Worm (Caenorhabditis elegans) whole organism, L2 larva: Measurements from ENCODE around the gene srx-34.

Source experiments
- alr-1 ChIP-seq: fragments of 150-350 bp; optimal IDR thresholded peaks from 2 replicates; lab custom pipeline; 2014; ENCODE audit warnings: missing biosample characterization, missing genetic modification characterization
- ama-1 ChIP-seq: fragments of 150-350 bp; optimal IDR thresholded peaks from 2 replicates; lab custom pipeline; 2018; ENCODE audit warnings: inconsistent platforms
- mbf-1 ChIP-seq: sonication (generic microtip); optimal IDR thresholded peaks from 2 replicates; lab custom pipeline; 2017; ENCODE audit warnings: missing biosample characterization, missing genetic modification characterization
- mdl-1 ChIP-seq, 2 experiments: fragments of 150-350 bp in 1 of 2; sonication (generic microtip) in 1 of 2; optimal IDR thresholded peaks; 2 replicates each; lab custom pipeline; 2017; ENCODE audit warnings: missing biosample characterization in 2 of 2, missing genetic modification characterization in 2 of 2
- nhr-129 ChIP-seq: fragments of 150-350 bp; optimal IDR thresholded peaks from 2 replicates; lab custom pipeline; 2014; ENCODE audit warnings: missing biosample characterization, missing genetic modification characterization
- nhr-77 ChIP-seq: fragments of 150-350 bp; optimal IDR thresholded peaks from 2 replicates; lab custom pipeline; 2014; ENCODE audit warnings: missing biosample characterization, missing genetic modification characterization
- peb-1 ChIP-seq: fragments of 150-350 bp; optimal IDR thresholded peaks from 2 replicates; lab custom pipeline; 2014; ENCODE audit warnings: missing biosample characterization, missing genetic modification characterization
- unc-62 ChIP-seq: fragments of 150-350 bp; optimal IDR thresholded peaks from 2 replicates; lab custom pipeline; 2014; ENCODE audit warnings: missing biosample characterization, missing genetic modification reagents, missing genetic modification characterization

DNA sequence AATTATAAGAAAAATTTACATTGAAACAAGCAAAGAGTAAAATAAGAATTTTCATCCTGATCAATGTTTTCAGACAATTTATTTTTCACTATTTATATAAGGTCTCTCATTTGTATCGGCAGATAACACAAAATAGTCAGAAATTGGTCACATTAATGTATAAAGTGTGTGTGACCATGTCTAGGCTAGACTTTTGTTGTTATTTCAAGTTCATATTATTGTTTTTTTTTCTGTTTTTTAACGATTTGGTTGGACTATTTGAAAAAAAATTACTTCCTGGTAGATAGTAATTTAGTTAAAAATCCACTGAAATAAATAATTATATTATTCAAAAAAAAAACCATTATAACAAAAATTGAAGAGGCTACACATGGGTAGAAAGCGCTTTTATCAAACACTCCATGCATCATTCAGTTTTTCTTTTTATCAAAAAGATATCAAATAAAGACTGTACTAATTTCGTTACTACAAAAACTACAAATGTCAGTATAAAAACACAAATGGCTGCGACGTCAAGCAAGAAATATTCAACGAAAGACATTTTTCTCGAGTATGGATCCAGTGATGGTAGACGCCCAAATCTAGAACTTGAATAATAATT, 25.3 kb upstream of the srx-34 start, which contains the start of gene ugt-37:
- no peak for TF ChIP-seq nhr-129 (tag; lab: Kevin White, UChicago)
- TF ChIP-seq unc-62 = no peak
- no peak for TF ChIP-seq ama-1
- no peak for TF ChIP-seq peb-1 (tag; lab: Kevin White, UChicago)
- no peak for TF ChIP-seq nhr-77 (tag; lab: Kevin White, UChicago)
- TF ChIP-seq alr-1 (tag; lab: Kevin White, UChicago) = no peak
- no peak for TF ChIP-seq mdl-1 (tag; optimal IDR thresholded peaks at IDR 0.05; lab: Kevin White, UChicago)
- TF ChIP-seq mbf-1 (tag; lab: Kevin White, UChicago) = no peak
